Fruit fly (Drosophila melanogaster) whole organism, pupa: ENCODE results near the gene Smyd4-2.

Experiments used
- CG10348 ChIP-seq: fragments of 200-800 bp; sonication (Bioruptor generic); IDR thresholded peaks from 2 replicates; pipeline ENCODE4 v1.3.6; 2022; ENCODE audit warnings: missing biosample characterization, missing genetic modification characterization
- CG14655 ChIP-seq: fragments of 200-800 bp; sonication (Bioruptor generic); optimal IDR thresholded peaks from 3 replicates; lab custom pipeline; 2017; ENCODE audit warnings: mild to moderate bottlenecking, missing biosample characterization, missing genetic modification reagents, missing genetic modification characterization
- CG8301 ChIP-seq: fragments of 200-800 bp; sonication (Bioruptor generic); optimal IDR thresholded peaks from 2 replicates; lab custom pipeline; 2018; ENCODE audit warnings: missing biosample characterization, mild to moderate bottlenecking, missing genetic modification characterization
- CG9948 ChIP-seq: fragments of 200-800 bp; sonication (Bioruptor generic); optimal IDR thresholded peaks from 2 replicates; lab custom pipeline; 2018; ENCODE audit warnings: missing biosample characterization, mild to moderate bottlenecking, missing genetic modification characterization, moderate library complexity
- EcR ChIP-seq: fragments of 200-800 bp; sonication (Bioruptor generic); optimal IDR thresholded peaks from 3 replicates; lab custom pipeline; 2019; ENCODE audit warnings: missing biosample characterization, missing genetic modification characterization, mild to moderate bottlenecking, moderate library complexity, missing genetic modification reagents
- Pif1A ChIP-seq: fragments of 200-800 bp; sonication (Bioruptor generic); optimal IDR thresholded peaks from 3 replicates; lab custom pipeline; 2016; ENCODE audit warnings: missing biosample characterization, missing genetic modification characterization
- Pif1B ChIP-seq: fragments of 200-800 bp; sonication (Bioruptor generic); optimal IDR thresholded peaks from 3 replicates; lab custom pipeline; 2016; ENCODE audit warnings: missing biosample characterization, missing genetic modification characterization
- Snoo ChIP-seq: fragments of 200-800 bp; sonication (Bioruptor generic); optimal IDR thresholded peaks from 3 replicates; lab custom pipeline; 2017; ENCODE audit warnings: missing biosample characterization, mild to moderate bottlenecking, missing genetic modification characterization, inconsistent platforms
- rn ChIP-seq: fragments of 200-800 bp; sonication (Bioruptor generic); IDR thresholded peaks from 2 replicates; pipeline ENCODE4 v1.3.6; 2022; ENCODE audit warnings: missing biosample characterization, missing genetic modification characterization

dm6 chr3L:12420437-12420836 lies 18.7 kb upstream of the Smyd4-2 start:
- TF ChIP-seq CG10348 (no peak), Pif1A (GFP tag; lab: Kevin White, UChicago) (no peak), EcR (no peak), Pif1B (GFP tag; lab: Kevin White, UChicago) (no peak), CG14655 (GFP tag; lab: Kevin White, UChicago) (no peak), CG8301 (tag; lab: Kevin White, UChicago) (no peak), CG9948 (tag; lab: Kevin White, UChicago) (no peak), rn (GFP tag; lab: Robert Waterston, UW) (no peak), Snoo (tag; lab: Kevin White, UChicago) (no peak)
